Worm (Caenorhabditis elegans) whole organism, L1 larva: Measurements from ENCODE around the gene EGAP2.2.

Experiments used
- C16A3.4 ChIP-seq: fragments of 150-350 bp; optimal IDR thresholded peaks from 2 replicates; lab custom pipeline; 2014; ENCODE audit warnings: missing biosample characterization, missing genetic modification characterization
- C34B4.2 ChIP-seq: sonication (generic microtip); optimal IDR thresholded peaks from 2 replicates; lab custom pipeline; 2017; ENCODE audit warnings: mild to moderate bottlenecking, missing genetic modification characterization, missing compliant biosample characterization
- F16B12.6 ChIP-seq: fragments of 150-350 bp; optimal IDR thresholded peaks from 2 replicates; lab custom pipeline; 2014; ENCODE audit warnings: missing biosample characterization, missing genetic modification characterization
- ama-1 ChIP-seq: fragments of 150-350 bp; optimal IDR thresholded peaks from 2 replicates; lab custom pipeline; 2014
- blmp-1 ChIP-seq: fragments of 150-350 bp; optimal IDR thresholded peaks from 2 replicates; lab custom pipeline; 2014; ENCODE audit warnings: missing biosample characterization, missing genetic modification characterization
- ceh-8 ChIP-seq: fragments of 200-800 bp; sonication (Bioruptor generic); optimal IDR thresholded peaks from 2 replicates; lab custom pipeline; 2018; ENCODE audit warnings: mild to moderate bottlenecking, missing genetic modification characterization, moderate library complexity, missing compliant biosample characterization
- ceh-88 ChIP-seq: fragments of 200-800 bp; sonication (Bioruptor generic); IDR thresholded peaks from 2 replicates; pipeline ENCODE4 v1.3.6; 2022; ENCODE audit warnings: missing genetic modification characterization, missing compliant biosample characterization
- ces-1 ChIP-seq: fragments of 150-350 bp; optimal IDR thresholded peaks from 2 replicates; lab custom pipeline; 2014; ENCODE audit warnings: missing biosample characterization, missing genetic modification reagents, missing genetic modification characterization
- dpl-1 ChIP-seq, 3 experiments: fragments of 150-350 bp in 2 of 3; sonication (generic microtip) in 1 of 3; optimal IDR thresholded peaks; 2 replicates each; lab custom pipeline; 2014 to 2017; ENCODE audit warnings: missing biosample characterization in 3 of 3, missing genetic modification characterization in 3 of 3, missing genetic modification reagents in 3 of 3
- dsc-1 ChIP-seq: sonication (generic microtip); optimal IDR thresholded peaks from 2 replicates; lab custom pipeline; 2016; ENCODE audit warnings: mild to moderate bottlenecking, missing genetic modification characterization, missing compliant biosample characterization
- efl-1 ChIP-seq, 4 experiments: fragments of 150-350 bp; optimal IDR thresholded peaks in 3 of 4; peaks in 1 of 4; 1 replicate in 1 of 4; 2 replicates in 3 of 4; lab custom pipeline; 2014; ENCODE audit warnings: missing biosample characterization in 2 of 4, missing genetic modification characterization in 2 of 4, missing genetic modification reagents in 2 of 4
- elt-3 ChIP-seq, 6 experiments: fragments of 150-350 bp in 1 of 6; sonication (generic microtip); optimal IDR thresholded peaks; 2 replicates each; lab custom pipeline; 2017 to 2018; ENCODE audit warnings: missing biosample characterization in 6 of 6, missing genetic modification characterization in 6 of 6, inconsistent platforms in 1 of 6
- ets-5 ChIP-seq: fragments of 200-800 bp; sonication (Bioruptor generic); IDR thresholded peaks from 2 replicates; pipeline ENCODE4 v1.3.6; 2022; ENCODE audit warnings: missing genetic modification characterization, missing compliant biosample characterization
- fkh-8 ChIP-seq: sonication (generic microtip); optimal IDR thresholded peaks from 2 replicates; lab custom pipeline; 2016; ENCODE audit warnings: mild to moderate bottlenecking, missing genetic modification characterization, missing compliant biosample characterization
- irx-1 ChIP-seq: sonication (generic microtip); optimal IDR thresholded peaks from 2 replicates; lab custom pipeline; 2016; ENCODE audit warnings: missing genetic modification characterization, missing compliant biosample characterization
- lin-13 ChIP-seq: fragments of 150-350 bp; optimal IDR thresholded peaks from 2 replicates; lab custom pipeline; 2014; ENCODE audit warnings: missing biosample characterization, missing genetic modification reagents, missing genetic modification characterization
- lin-14 ChIP-seq: fragments of 200-800 bp; sonication (Bioruptor generic); optimal IDR thresholded peaks from 2 replicates; lab custom pipeline; 2018; ENCODE audit warnings: mild to moderate bottlenecking, missing genetic modification characterization, moderate library complexity, missing compliant biosample characterization
- lin-15B ChIP-seq: fragments of 150-350 bp; sonication (generic microtip); optimal IDR thresholded peaks from 3 replicates; lab custom pipeline; 2014; ENCODE audit warnings: missing biosample characterization, missing genetic modification characterization
- lin-35 ChIP-seq, 2 experiments: fragments of 150-350 bp; optimal IDR thresholded peaks; 2 replicates each; lab custom pipeline; 2014; ENCODE audit warnings: missing biosample characterization in 2 of 2, missing genetic modification characterization in 2 of 2, missing genetic modification reagents in 2 of 2
- lir-3 ChIP-seq: sonication (generic microtip); optimal IDR thresholded peaks from 2 replicates; lab custom pipeline; 2016; ENCODE audit warnings: mild to moderate bottlenecking, missing genetic modification characterization, moderate library complexity, missing compliant biosample characterization; ENCODE audit not compliant: poor library complexity
- lsy-2 ChIP-seq, 2 experiments: fragments of 150-350 bp; optimal IDR thresholded peaks; 2 replicates each; lab custom pipeline; 2014; ENCODE audit warnings: missing biosample characterization in 2 of 2, missing genetic modification characterization in 2 of 2
- mab-9 ChIP-seq: fragments of 200-800 bp; sonication (Bioruptor generic); IDR thresholded peaks from 2 replicates; pipeline ENCODE4 v1.3.6; 2022; ENCODE audit warnings: missing genetic modification reagents, missing genetic modification characterization, missing compliant biosample characterization
- mdl-1 ChIP-seq, 2 experiments: fragments of 150-350 bp; optimal IDR thresholded peaks; 2 replicates each; lab custom pipeline; 2014 to 2017; ENCODE audit warnings: missing biosample characterization in 2 of 2, missing genetic modification characterization in 2 of 2, inconsistent platforms in 1 of 2
- mep-1 ChIP-seq: fragments of 150-350 bp; optimal IDR thresholded peaks from 2 replicates; lab custom pipeline; 2014; ENCODE audit warnings: missing biosample characterization, missing genetic modification characterization
- nhr-12 ChIP-seq: sonication (generic microtip); optimal IDR thresholded peaks from 2 replicates; lab custom pipeline; 2017; ENCODE audit warnings: missing biosample characterization, missing genetic modification characterization
- nhr-19 ChIP-seq: fragments of 200-800 bp; sonication (Bioruptor generic); conservative IDR thresholded peaks from 2 replicates; pipeline ENCODE4 v1.3.6; 2022; ENCODE audit warnings: missing genetic modification characterization, missing compliant biosample characterization
- nhr-20 ChIP-seq: sonication (generic microtip); optimal IDR thresholded peaks from 2 replicates; lab custom pipeline; 2016; ENCODE audit warnings: mild to moderate bottlenecking, missing genetic modification characterization, missing compliant biosample characterization
- nhr-28 ChIP-seq: fragments of 150-350 bp; optimal IDR thresholded peaks from 2 replicates; lab custom pipeline; 2014; ENCODE audit warnings: missing biosample characterization, missing genetic modification characterization
- nhr-47 ChIP-seq: sonication (generic microtip); optimal IDR thresholded peaks from 2 replicates; lab custom pipeline; 2016; ENCODE audit warnings: mild to moderate bottlenecking, missing genetic modification characterization, moderate library complexity, missing compliant biosample characterization
- nhr-71 ChIP-seq: sonication (generic microtip); optimal IDR thresholded peaks from 2 replicates; lab custom pipeline; 2016; ENCODE audit warnings: mild to moderate bottlenecking, missing genetic modification characterization, moderate library complexity, missing compliant biosample characterization
- nhr-76 ChIP-seq: sonication (generic microtip); optimal IDR thresholded peaks from 2 replicates; lab custom pipeline; 2017; ENCODE audit warnings: missing biosample characterization, missing genetic modification characterization
- nhr-84 ChIP-seq: sonication (generic microtip); optimal IDR thresholded peaks from 2 replicates; lab custom pipeline; 2017; ENCODE audit warnings: missing biosample characterization, missing genetic modification characterization
- nhr-85 ChIP-seq: sonication (generic microtip); peaks from one replicate; lab custom pipeline; 2016; ENCODE audit warnings: missing genetic modification characterization, inconsistent platforms, missing compliant biosample characterization
- rnt-1 ChIP-seq: sonication (generic microtip); optimal IDR thresholded peaks from 2 replicates; lab custom pipeline; 2016; ENCODE audit warnings: mild to moderate bottlenecking, missing genetic modification characterization, moderate library complexity, missing compliant biosample characterization
- skn-1 ChIP-seq: fragments of 150-350 bp; optimal IDR thresholded peaks from 2 replicates; lab custom pipeline; 2014; ENCODE audit warnings: missing biosample characterization, missing genetic modification characterization
- snpc-4 ChIP-seq: fragments of 150-350 bp; optimal IDR thresholded peaks from 2 replicates; lab custom pipeline; 2014; ENCODE audit warnings: missing biosample characterization, missing genetic modification characterization
- snu-23 ChIP-seq: sonication (generic microtip); optimal IDR thresholded peaks from 2 replicates; lab custom pipeline; 2016; ENCODE audit warnings: missing genetic modification characterization, missing compliant biosample characterization
- sup-37 ChIP-seq: fragments of 200-800 bp; sonication (Bioruptor generic); optimal IDR thresholded peaks from 2 replicates; lab custom pipeline; 2018; ENCODE audit warnings: mild to moderate bottlenecking, missing genetic modification characterization, missing compliant biosample characterization
- swsn-7 ChIP-seq: sonication (generic microtip); optimal IDR thresholded peaks from 2 replicates; lab custom pipeline; 2016; ENCODE audit warnings: missing genetic modification characterization, missing compliant biosample characterization
- tbx-2 ChIP-seq: sonication (generic microtip); optimal IDR thresholded peaks from 2 replicates; lab custom pipeline; 2016; ENCODE audit warnings: missing genetic modification characterization, missing compliant biosample characterization
- tlp-1 ChIP-seq: fragments of 150-350 bp; optimal IDR thresholded peaks from 2 replicates; lab custom pipeline; 2014; ENCODE audit warnings: missing biosample characterization, missing genetic modification characterization
- unc-130 ChIP-seq: fragments of 150-350 bp; optimal IDR thresholded peaks from 2 replicates; lab custom pipeline; 2017; ENCODE audit warnings: missing biosample characterization, missing genetic modification characterization, inconsistent platforms
- unc-86 ChIP-seq: sonication (generic microtip); optimal IDR thresholded peaks from 2 replicates; lab custom pipeline; 2016; ENCODE audit warnings: missing genetic modification characterization, missing compliant biosample characterization
- unc-98 ChIP-seq: fragments of 200-800 bp; sonication (Bioruptor generic); IDR thresholded peaks from 2 replicates; pipeline ENCODE4 v1.3.6; 2022; ENCODE audit warnings: missing genetic modification characterization, missing compliant biosample characterization
- xbp-1 ChIP-seq: sonication (generic microtip); optimal IDR thresholded peaks from 2 replicates; lab custom pipeline; 2016; ENCODE audit warnings: missing genetic modification characterization, missing compliant biosample characterization

The EGAP2.2 gene

ce11 chrII:5199497-5199896, 30.2 kb upstream of the EGAP2.2 start, which contains the start of gene msp-50:
Gene msp-50 (plus strand): TSS chrII:5199797.
- TF ChIP-seq nhr-85 (tag; lab: Kevin White, UChicago) (no peak), ceh-88 (GFP tag; lab: Robert Waterston, UW) (no peak), ama-1 (no peak), mdl-1 (tag; optimal IDR thresholded peaks at IDR 0.05; lab: Kevin White, UChicago) (no peak), nhr-47 (no peak), lin-15B (no peak), skn-1 (tag; lab: Kevin White, UChicago) (no peak), nhr-84 (tag; lab: Kevin White, UChicago) (no peak), lir-3 (tag; lab: Kevin White, UChicago) (no peak), mab-9 (GFP tag; lab: Robert Waterston, UW) (no peak), lin-13 (GFP tag; lab: Kevin White, UChicago) (no peak), ceh-8 (no peak), unc-130 (no peak), nhr-76 (tag; lab: Kevin White, UChicago) (no peak), lin-35 (GFP tag; optimal IDR thresholded peaks at IDR 0.05; lab: Kevin White, UChicago) (no peak), C34B4.2 (tag; lab: Kevin White, UChicago) (no peak), sup-37 (GFP tag; lab: Kevin White, UChicago) (no peak), mep-1 (tag; lab: Kevin White, UChicago) (no peak), nhr-28 (no peak), ces-1 (no peak)

- peak; percentile 44 for TF ChIP-seq nhr-71 (tag; lab: Kevin White, UChicago)
- peak; percentile 96 for TF ChIP-seq snpc-4 (tag; lab: Kevin White, UChicago)
- peak; percentile 39 for TF ChIP-seq rnt-1 (tag; lab: Kevin White, UChicago)
- TF ChIP-seq nhr-19 (GFP tag; lab: Robert Waterston, UW) = peak; percentile 62
- peak in 1 of 2 experiments; percentile 25 for TF ChIP-seq efl-1 (optimal IDR thresholded peaks at IDR 0.05; lab: Kevin White, UChicago)
- TF ChIP-seq efl-1 (GFP tag; optimal IDR thresholded peaks at IDR 0.05 in 1 of 2; lab: Kevin White, UChicago) = peak in 1 of 2 experiments; percentile 14
- TF ChIP-seq swsn-7 (tag; lab: Kevin White, UChicago) = peak; percentile 12
- TF ChIP-seq nhr-85 (tag; lab: Kevin White, UChicago) = peak; percentile 27
- TF ChIP-seq, all 84 proteins: peak for 7; not testable (repeated sequence) for 77
Measured at ce11 chrII:5200205-5200604, 29.5 kb upstream of the EGAP2.2 start.

- TF ChIP-seq blmp-1 (tag; lab: Kevin White, UChicago) (peak; percentile 87), tlp-1 (tag; lab: Kevin White, UChicago) (no peak), snu-23 (GFP tag; lab: Kevin White, UChicago) (peak; percentile 70), mdl-1 (tag; optimal IDR thresholded peaks at IDR 0.05; lab: Kevin White, UChicago) (no peak), lin-35 (GFP tag; optimal IDR thresholded peaks at IDR 0.05; lab: Kevin White, UChicago) (peak; percentile 31 to 37), ets-5 (GFP tag; lab: Robert Waterston, UW) (no peak), fkh-8 (tag; lab: Kevin White, UChicago) (peak; percentile 23), nhr-19 (GFP tag; lab: Robert Waterston, UW) (peak; percentile 20; the same call in 1 of the 2 replicates), skn-1 (tag; lab: Kevin White, UChicago) (peak; percentile 26), xbp-1 (no peak), unc-98 (GFP tag; lab: Robert Waterston, UW) (no peak), dpl-1 (GFP tag; optimal IDR thresholded peaks at IDR 0.05; lab: Kevin White, UChicago) (peak in 2 of 3 experiments; percentile 11 to 23), nhr-12 (tag; lab: Kevin White, UChicago) (no peak), nhr-76 (tag; lab: Kevin White, UChicago) (no peak), lin-14 (GFP tag; lab: Kevin White, UChicago) (peak; percentile 85), ama-1 (no peak), unc-86 (tag; lab: Kevin White, UChicago) (peak; percentile 40), mep-1 (tag; lab: Kevin White, UChicago) (peak; percentile 41), sup-37 (GFP tag; lab: Kevin White, UChicago) (no peak), C16A3.4 (tag; lab: Kevin White, UChicago) (peak; percentile 7), snpc-4 (tag; lab: Kevin White, UChicago) (peak; percentile 38), swsn-7 (tag; lab: Kevin White, UChicago) (peak; percentile 30), nhr-20 (tag; lab: Kevin White, UChicago) (peak; percentile 39), nhr-71 (tag; lab: Kevin White, UChicago) (peak; percentile 78), irx-1 (tag; lab: Kevin White, UChicago) (no peak), dsc-1 (tag; lab: Kevin White, UChicago) (peak; percentile 63), tbx-2 (tag; lab: Kevin White, UChicago) (peak; percentile 46), efl-1 (optimal IDR thresholded peaks at IDR 0.05; lab: Kevin White, UChicago) (peak; percentile 49 to 50), efl-1 (GFP tag; optimal IDR thresholded peaks at IDR 0.05 in 1 of 2; lab: Kevin White, UChicago) (peak; percentile 14 to 90), ceh-8 (no peak), nhr-47 (peak; percentile 28), nhr-85 (tag; lab: Kevin White, UChicago) (no peak), elt-3 (tag; optimal IDR thresholded peaks at IDR 0.05; lab: Kevin White, UChicago) (peak in 1 of 6 experiments; percentile 45), F16B12.6 (tag; lab: Kevin White, UChicago) (no peak), lsy-2 (tag; optimal IDR thresholded peaks at IDR 0.05; lab: Kevin White, UChicago) (peak; percentile 22 to 65), rnt-1 (tag; lab: Kevin White, UChicago) (peak; percentile 48)
Measured at ce11 chrII:5200987-5201582, 28.6 kb upstream of the EGAP2.2 start.
